Worm (Caenorhabditis elegans) whole organism, early embryonic: ENCODE measurements around the gene aass-1.

Experiments
- B0310.2 ChIP-seq: sonication (generic microtip); optimal IDR thresholded peaks from 2 replicates; lab custom pipeline; 2016; ENCODE audit warnings: mild to moderate bottlenecking, missing genetic modification characterization, missing compliant biosample characterization
- F13C5.2 ChIP-seq: sonication (generic microtip); optimal IDR thresholded peaks from 2 replicates; lab custom pipeline; 2017; ENCODE audit warnings: mild to moderate bottlenecking, missing genetic modification characterization, inconsistent platforms, missing compliant biosample characterization
- ama-1 ChIP-seq: fragments of 150-350 bp; optimal IDR thresholded peaks from 2 replicates; lab custom pipeline; 2014
- ceh-13 ChIP-seq: fragments of 200-800 bp; sonication (Bioruptor generic); optimal IDR thresholded peaks from 2 replicates; lab custom pipeline; 2018; ENCODE audit warnings: mild to moderate bottlenecking, missing genetic modification characterization, missing compliant biosample characterization
- ceh-36 ChIP-seq: sonication (generic microtip); optimal IDR thresholded peaks from 2 replicates; lab custom pipeline; 2016; ENCODE audit warnings: missing genetic modification characterization, inconsistent platforms, missing compliant biosample characterization
- ets-7 ChIP-seq: sonication (generic microtip); optimal IDR thresholded peaks from 2 replicates; lab custom pipeline; 2016; ENCODE audit warnings: missing genotype, missing genetic modification characterization, missing compliant biosample characterization
- flt-1 ChIP-seq: fragments of 200-800 bp; sonication (Bioruptor generic); IDR thresholded peaks from 2 replicates; pipeline ENCODE4 v1.3.6; 2022; ENCODE audit warnings: missing genetic modification characterization, missing compliant biosample characterization
- hmbx-1 ChIP-seq: sonication (generic microtip); optimal IDR thresholded peaks from 2 replicates; lab custom pipeline; 2016; ENCODE audit warnings: mild to moderate bottlenecking, missing genetic modification characterization, missing compliant biosample characterization
- hmg-4 ChIP-seq: fragments of 200-800 bp; sonication (Bioruptor generic); optimal IDR thresholded peaks from 2 replicates; lab custom pipeline; 2018; ENCODE audit warnings: mild to moderate bottlenecking, missing genetic modification characterization, missing compliant biosample characterization
- hnd-1 ChIP-seq: sonication (generic microtip); optimal IDR thresholded peaks from 2 replicates; lab custom pipeline; 2016; ENCODE audit warnings: missing genetic modification characterization, missing compliant biosample characterization
- pes-1 ChIP-seq: fragments of 200-800 bp; sonication (Bioruptor generic); IDR thresholded peaks from 2 replicates; pipeline ENCODE4 v1.3.6; 2022; ENCODE audit warnings: missing genetic modification reagents, missing genetic modification characterization, missing compliant biosample characterization
- scrt-1 ChIP-seq: fragments of 200-800 bp; sonication (Bioruptor generic); IDR thresholded peaks from 2 replicates; pipeline ENCODE4 v1.3.6; 2022; ENCODE audit warnings: missing genetic modification characterization, missing compliant biosample characterization
- sea-1 ChIP-seq: fragments of 200-800 bp; sonication (Bioruptor generic); conservative IDR thresholded peaks from 2 replicates; pipeline ENCODE4 v1.3.6; 2022; ENCODE audit warnings: missing genetic modification characterization, missing compliant biosample characterization
- tbx-11 ChIP-seq: fragments of 200-800 bp; sonication (Bioruptor generic); IDR thresholded peaks from 2 replicates; pipeline ENCODE4 v1.3.6; 2022; ENCODE audit warnings: missing genetic modification characterization, missing compliant biosample characterization
- tbx-37 ChIP-seq: fragments of 200-800 bp; sonication (Bioruptor generic); conservative IDR thresholded peaks from 2 replicates; pipeline ENCODE4 v1.3.6; 2022; ENCODE audit warnings: missing genetic modification reagents, missing genetic modification characterization, missing compliant biosample characterization
- tra-4 ChIP-seq: sonication (generic microtip); optimal IDR thresholded peaks from 2 replicates; lab custom pipeline; 2017; ENCODE audit warnings: missing genetic modification characterization, missing compliant biosample characterization

Gene aass-1

DNA sequence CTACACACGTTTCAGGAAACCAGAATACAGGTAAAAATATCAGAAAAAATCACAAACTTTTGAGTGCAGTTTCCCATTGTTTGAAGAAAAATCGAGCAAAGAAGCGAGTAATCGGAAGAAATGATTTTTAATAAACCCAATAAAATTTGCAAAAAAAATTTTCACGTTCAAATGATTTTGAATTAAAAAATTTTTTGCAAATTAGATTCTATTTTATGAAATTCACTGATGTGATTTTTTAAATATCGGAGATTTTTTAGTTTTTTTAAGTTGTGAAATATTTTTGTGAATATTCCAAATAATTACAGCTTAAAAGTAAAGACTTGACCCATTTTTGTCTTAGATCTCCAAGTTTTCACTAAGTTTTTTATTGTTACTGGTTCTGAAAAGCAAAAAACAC lies 53.3 kb downstream of the aass-1 start, which contains the start of gene pnp-1:
pnp-1 (minus strand) TSS at position 101 of the 400 bp plus-strand sequence.
- no peak for TF ChIP-seq tbx-11 (GFP tag; lab: Robert Waterston, UW)
- no peak for TF ChIP-seq B0310.2
- TF ChIP-seq F13C5.2 (tag; lab: Kevin White, UChicago): no peak
- no peak for TF ChIP-seq hmbx-1 (tag; lab: Kevin White, UChicago)
- no peak for TF ChIP-seq ceh-36 (tag; lab: Kevin White, UChicago)
- TF ChIP-seq flt-1 (GFP tag; lab: Robert Waterston, UW): no peak
- no peak for TF ChIP-seq hnd-1 (tag; lab: Kevin White, UChicago)
- no peak for TF ChIP-seq scrt-1
- no peak for TF ChIP-seq tbx-37 (GFP tag; lab: Robert Waterston, UW)
- TF ChIP-seq ets-7 (tag; lab: Kevin White, UChicago): no peak
- TF ChIP-seq tra-4: no peak
- no peak for TF ChIP-seq hmg-4 (GFP tag; lab: Kevin White, UChicago)

DNA sequence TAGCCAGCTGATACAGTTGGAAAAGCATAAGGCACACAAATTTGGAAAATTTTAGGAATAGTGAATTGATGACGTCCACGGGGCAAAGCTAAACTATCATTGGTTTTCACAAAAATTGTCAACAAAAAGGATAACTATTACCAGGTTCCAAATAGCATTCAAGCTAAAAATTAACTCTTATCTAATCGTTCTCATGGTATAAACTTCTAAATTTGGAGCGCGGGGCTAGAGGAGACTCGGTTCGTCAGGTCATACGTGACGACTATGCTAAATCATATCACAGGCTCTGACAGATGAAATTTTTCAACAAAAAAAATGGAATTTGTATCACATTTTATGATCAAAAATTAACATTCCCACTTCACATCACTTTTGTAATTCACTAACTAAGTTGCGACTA lies 54.2 kb downstream of the aass-1 start:
- TF ChIP-seq sea-1 (GFP tag; lab: Robert Waterston, UW) (no peak), ceh-13 (GFP tag; lab: Kevin White, UChicago) (no peak)

DNA sequence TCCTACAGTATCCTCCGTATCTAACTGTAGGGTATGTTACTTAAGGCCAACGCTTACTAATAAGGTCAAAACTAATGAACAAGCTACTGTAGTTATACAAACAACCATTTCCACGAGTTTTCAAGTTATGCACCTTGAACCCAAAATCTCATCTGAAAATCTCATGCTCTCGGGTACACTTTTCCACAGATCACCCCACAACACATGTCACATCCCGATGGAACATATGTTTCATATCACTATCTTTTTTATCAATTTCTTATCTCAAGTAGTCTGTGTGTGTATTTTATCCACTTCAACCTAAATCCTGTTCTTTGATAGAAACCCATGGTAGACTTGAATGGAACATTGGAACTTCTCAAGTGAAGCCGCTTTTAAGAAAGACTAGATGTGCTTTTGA lies 55.4 kb downstream of the aass-1 start:
- TF ChIP-seq scrt-1 (no peak), pes-1 (GFP tag; lab: Robert Waterston, UW) (no peak), sea-1 (GFP tag; lab: Robert Waterston, UW) (no peak), tbx-11 (GFP tag; lab: Robert Waterston, UW) (no peak), ceh-36 (tag; lab: Kevin White, UChicago) (no peak), hnd-1 (tag; lab: Kevin White, UChicago) (no peak), hmg-4 (GFP tag; lab: Kevin White, UChicago) (no peak), B0310.2 (no peak), ceh-13 (GFP tag; lab: Kevin White, UChicago) (no peak), ama-1 (lab: Kevin White, UChicago) (no peak), ets-7 (tag; lab: Kevin White, UChicago) (no peak)
